Fruit fly (Drosophila melanogaster): ENCODE data around the gene BI-1.

dm6 chr3L:8315141-8315816 is 6.5 kb upstream of the BI-1 start, which contains the start of gene Cpsf6:
- no peak for TF ChIP-seq CG8301 (tag; optimal IDR thresholded peaks at IDR 0.05)
- TF ChIP-seq CG4496 (GFP tag; IDR thresholded peaks at IDR 0.05), result peak; percentile 42; the same call in 1 of the 3 replicates
- no peak for TF ChIP-seq CG15710 (tag; optimal IDR thresholded peaks at IDR 0.05)
- peak; percentile 13 for TF ChIP-seq CG17806 (tag; optimal IDR thresholded peaks at IDR 0.05)
- TF ChIP-seq CG34367 (tag; optimal IDR thresholded peaks at IDR 0.05), result peak; percentile 17
- no peak for TF ChIP-seq CG13204 (GFP tag; optimal IDR thresholded peaks at IDR 0.05)
- TF ChIP-seq gl (tag; optimal IDR thresholded peaks at IDR 0.05), result no peak
- no peak for TF ChIP-seq Pif1A (GFP tag; optimal IDR thresholded peaks at IDR 0.05)
- TF ChIP-seq Ets98B (GFP tag; IDR thresholded peaks at IDR 0.05), result peak; percentile 19; the same call in 1 of the 2 replicates

Measured in whole organism, pupa.